Fruit fly (Drosophila melanogaster): ENCODE data around the gene CG4022.

The CG4022 gene

dm6 chr3L:9366850-9367430 is 43.7 kb downstream of the CG4022 start, which contains the start of the genes Klp67A and CG4452 (continued):
- TF ChIP-seq CG34224 (GFP tag; IDR thresholded peaks at IDR 0.05; ENCODE audit: partially characterized antibody) (peak; percentile 89), sc (optimal IDR thresholded peaks at IDR 0.05) (no peak), sc (GFP tag; optimal IDR thresholded peaks at IDR 0.05) (peak; percentile 47), CG8388 (GFP tag; optimal IDR thresholded peaks at IDR 0.05) (peak; percentile 28), ind (GFP tag; optimal IDR thresholded peaks at IDR 0.05) (peak; percentile 36), CG5953 (GFP tag; IDR thresholded peaks at IDR 0.05) (no peak), dysf (GFP tag; IDR thresholded peaks at IDR 0.05) (peak; percentile 34; the same call in 2 of the 3 replicates), Hr39 (optimal IDR thresholded peaks at IDR 0.05) (no peak), dpn (GFP tag; optimal IDR thresholded peaks at IDR 0.05) (peak in 1 of 2 experiments; percentile 26), CG7357 (GFP tag; IDR thresholded peaks at IDR 0.05) (no peak), CG1792 (GFP tag; optimal IDR thresholded peaks at IDR 0.05) (no peak), ewg (GFP tag; optimal IDR thresholded peaks at IDR 0.05) (peak; percentile 50), CG17829 (tag; optimal IDR thresholded peaks at IDR 0.05) (peak; percentile 71), Trl (optimal IDR thresholded peaks at IDR 0.05) (no peak), Trl (GFP tag; optimal IDR thresholded peaks at IDR 0.05) (no peak), CG12942 (GFP tag; optimal IDR thresholded peaks at IDR 0.05) (peak; percentile 3), Doc3 (GFP tag; IDR thresholded peaks at IDR 0.05; ENCODE audit: partially characterized antibody) (peak; percentile 92), Xrp1 (GFP tag; IDR thresholded peaks at IDR 0.05) (peak; percentile 23; the same call in 1 of the 2 replicates), CG7556 (GFP tag; optimal IDR thresholded peaks at IDR 0.05) (peak; percentile 34), Mrtf (GFP tag; IDR thresholded peaks at IDR 0.05) (no peak), CG2199 (GFP tag; IDR thresholded peaks at IDR 0.05) (no peak), Dref (GFP tag; IDR thresholded peaks at IDR 0.05) (peak; percentile 74), crp (GFP tag; optimal IDR thresholded peaks at IDR 0.05) (peak in 1 of 2 experiments; percentile 27), CG3281 (GFP tag; optimal IDR thresholded peaks at IDR 0.05) (peak; percentile 29), CG8944 (GFP tag; optimal IDR thresholded peaks at IDR 0.05) (no peak), PHDP (tag; optimal IDR thresholded peaks at IDR 0.05) (peak; percentile 47), Neu2 (GFP tag; optimal IDR thresholded peaks at IDR 0.05; ENCODE audit: borderline replicate concordance) (no peak), bowl (GFP tag; IDR thresholded peaks at IDR 0.05) (no peak), CG8924 (tag; optimal IDR thresholded peaks at IDR 0.05) (peak; percentile 72), CG14860 (GFP tag; IDR thresholded peaks at IDR 0.05; ENCODE audit: partially characterized antibody) (peak; percentile 94), danr (GFP tag; IDR thresholded peaks at IDR 0.05) (no peak), CG1602 (GFP tag; optimal IDR thresholded peaks at IDR 0.05) (peak; percentile 34), CG9437 (GFP tag; optimal IDR thresholded peaks at IDR 0.05) (peak; percentile 70), TFAM (GFP tag; optimal IDR thresholded peaks at IDR 0.05) (no peak), CG10209 (GFP tag; optimal IDR thresholded peaks at IDR 0.05) (no peak), az2 (GFP tag; optimal IDR thresholded peaks at IDR 0.05) (peak; percentile 38), NC2α (GFP tag; optimal IDR thresholded peaks at IDR 0.05) (no peak), Sin3A (optimal IDR thresholded peaks at IDR 0.05) (peak; percentile 82), salm (tag; optimal IDR thresholded peaks at IDR 0.05) (peak; percentile 13), Fer1 (GFP tag; optimal IDR thresholded peaks at IDR 0.05) (peak; percentile 16), CG11723 (GFP tag; optimal IDR thresholded peaks at IDR 0.05) (peak; percentile 16), CG14667 (GFP tag; IDR thresholded peaks at IDR 0.05) (0 out of 2 replicates have a peak, but pooled peaks have one; percentile 16), NC2β (GFP tag; optimal IDR thresholded peaks at IDR 0.05) (no peak), vnd (GFP tag; IDR thresholded peaks at IDR 0.05; ENCODE audit: partially characterized antibody) (peak; percentile 93), MBD-R2 (GFP tag; IDR thresholded peaks at IDR 0.05) (0 out of 2 replicates have a peak, but pooled peaks have one; percentile 37), trem (tag; optimal IDR thresholded peaks at IDR 0.05) (peak; percentile 77), CoRest (tag; optimal IDR thresholded peaks at IDR 0.05) (peak; percentile 77), CG10147 (GFP tag; optimal IDR thresholded peaks at IDR 0.05) (peak; percentile 42), Fer3 (tag; optimal IDR thresholded peaks at IDR 0.05) (peak; percentile 5), BEAF-32 (GFP tag; optimal IDR thresholded peaks at IDR 0.05) (peak; percentile 98), grn (GFP tag; optimal IDR thresholded peaks at IDR 0.05) (no peak)

All from whole organism, embryonic.